Worm (Caenorhabditis elegans) whole organism, midembryonic: ENCODE data around the gene C33D3.3.

Experiments used
- T22C8.4 ChIP-seq: fragments of 200-800 bp; sonication (Bioruptor generic); IDR thresholded peaks from 2 replicates; pipeline ENCODE4 v1.3.6; 2022; ENCODE audit warnings: missing genetic modification characterization, missing compliant biosample characterization
- cog-1 ChIP-seq: sonication (generic microtip); optimal IDR thresholded peaks from 2 replicates; lab custom pipeline; 2016; ENCODE audit warnings: missing genetic modification characterization, missing compliant biosample characterization
- flt-1 ChIP-seq: fragments of 200-800 bp; sonication (Bioruptor generic); IDR thresholded peaks from 2 replicates; pipeline ENCODE4 v1.3.6; 2022; ENCODE audit warnings: missing genetic modification characterization, missing compliant biosample characterization
- klf-2 ChIP-seq: fragments of 200-800 bp; sonication (Bioruptor generic); conservative IDR thresholded peaks from 2 replicates; pipeline ENCODE4 v1.3.6; 2022; ENCODE audit warnings: missing genetic modification reagents, missing genetic modification characterization, missing compliant biosample characterization
- med-1 ChIP-seq: sonication (generic microtip); optimal IDR thresholded peaks from 2 replicates; lab custom pipeline; 2017; ENCODE audit warnings: missing genetic modification characterization, mild to moderate bottlenecking, missing compliant biosample characterization, antibody characterized with exemption, missing genetic modification reagents; ENCODE audit not compliant: insufficient read depth
- ref-1 ChIP-seq: fragments of 200-800 bp; sonication (Bioruptor generic); conservative IDR thresholded peaks from 2 replicates; pipeline ENCODE4 v1.3.6; 2022; ENCODE audit warnings: missing genetic modification reagents, missing genetic modification characterization, missing compliant biosample characterization
- tab-1 ChIP-seq: fragments of 200-800 bp; sonication (Bioruptor generic); IDR thresholded peaks from 2 replicates; pipeline ENCODE4 v1.3.6; 2022; ENCODE audit warnings: missing genetic modification characterization, missing compliant biosample characterization
- ztf-23 ChIP-seq: fragments of 200-800 bp; sonication (Bioruptor generic); IDR thresholded peaks from 2 replicates; pipeline ENCODE4 v1.3.6; 2022; ENCODE audit warnings: missing genetic modification reagents, missing genetic modification characterization, missing compliant biosample characterization
- ztf-29 ChIP-seq: fragments of 200-800 bp; sonication (Bioruptor generic); IDR thresholded peaks from 2 replicates; pipeline ENCODE4 v1.3.6; 2022; ENCODE audit warnings: missing genetic modification reagents, missing genetic modification characterization, missing compliant biosample characterization

The C33D3.3 gene

ce11 chrX:10463542-10463941 lies 21.6 kb upstream of the C33D3.3 start, which contains the start of gene C39B10.1:
C39B10.1 (minus strand) TSS chrX:10463642.
- no peak for TF ChIP-seq tab-1 (GFP tag; lab: Robert Waterston, UW)
- no peak for TF ChIP-seq flt-1 (GFP tag; lab: Robert Waterston, UW)
- TF ChIP-seq ztf-29 (GFP tag; lab: Robert Waterston, UW) = no peak
- no peak for TF ChIP-seq klf-2 (GFP tag; lab: Robert Waterston, UW)

ce11 chrX:10474998-10475577 lies 10.1 kb upstream of the C33D3.3 start, which contains the start of gene elt-4:
elt-4 (plus strand) TSS chrX:10475527.
- no peak for TF ChIP-seq T22C8.4 (GFP tag; lab: Robert Waterston, UW)
- TF ChIP-seq ztf-23 (GFP tag; lab: Robert Waterston, UW) = no peak
- TF ChIP-seq tab-1 (GFP tag; lab: Robert Waterston, UW) = no peak
- no peak for TF ChIP-seq flt-1 (GFP tag; lab: Robert Waterston, UW)
- no peak for TF ChIP-seq ztf-29 (GFP tag; lab: Robert Waterston, UW)
- TF ChIP-seq med-1 (GFP tag; lab: Kevin White, UChicago) = no peak
- no peak for TF ChIP-seq klf-2 (GFP tag; lab: Robert Waterston, UW)
- no peak for TF ChIP-seq cog-1 (tag; lab: Kevin White, UChicago)
- no peak for TF ChIP-seq ref-1 (GFP tag; lab: Robert Waterston, UW)

- TF ChIP-seq klf-2 (GFP tag; lab: Robert Waterston, UW) = no peak
Observed at ce11 chrX:10476573-10476972, 8.6 kb upstream of the C33D3.3 start, which contains the start of gene C39B10.7. C39B10.7 (plus strand) TSS chrX:10476873.

- TF ChIP-seq T22C8.4 (GFP tag; lab: Robert Waterston, UW) = no peak
- TF ChIP-seq cog-1 (tag; lab: Kevin White, UChicago) = no peak
- TF ChIP-seq ztf-23 (GFP tag; lab: Robert Waterston, UW) = no peak
- TF ChIP-seq ref-1 (GFP tag; lab: Robert Waterston, UW) = no peak
- no peak for TF ChIP-seq ztf-29 (GFP tag; lab: Robert Waterston, UW)
- no peak for TF ChIP-seq klf-2 (GFP tag; lab: Robert Waterston, UW)
- TF ChIP-seq tab-1 (GFP tag; lab: Robert Waterston, UW) = no peak
- TF ChIP-seq med-1 (GFP tag; lab: Kevin White, UChicago) = no peak
- TF ChIP-seq flt-1 (GFP tag; lab: Robert Waterston, UW) = no peak
Observed at ce11 chrX:10477172-10477985, 7.8 kb upstream of the C33D3.3 start.

- TF ChIP-seq tab-1 (GFP tag; lab: Robert Waterston, UW) = no peak
- no peak for TF ChIP-seq ref-1 (GFP tag; lab: Robert Waterston, UW)
- TF ChIP-seq klf-2 (GFP tag; lab: Robert Waterston, UW) = no peak
- no peak for TF ChIP-seq cog-1 (tag; lab: Kevin White, UChicago)
- no peak for TF ChIP-seq flt-1 (GFP tag; lab: Robert Waterston, UW)
- TF ChIP-seq med-1 (GFP tag; lab: Kevin White, UChicago) = no peak
- no peak for TF ChIP-seq ztf-29 (GFP tag; lab: Robert Waterston, UW)
- no peak for TF ChIP-seq ztf-23 (GFP tag; lab: Robert Waterston, UW)
- no peak for TF ChIP-seq T22C8.4 (GFP tag; lab: Robert Waterston, UW)
Observed at ce11 chrX:10479108-10479738, 5.9 kb upstream of the C33D3.3 start.

- TF ChIP-seq tab-1 (GFP tag; lab: Robert Waterston, UW) (no peak), klf-2 (GFP tag; lab: Robert Waterston, UW) (no peak), flt-1 (GFP tag; lab: Robert Waterston, UW) (no peak), cog-1 (tag; lab: Kevin White, UChicago) (no peak), ztf-23 (GFP tag; lab: Robert Waterston, UW) (no peak), ztf-29 (GFP tag; lab: Robert Waterston, UW) (no peak), med-1 (GFP tag; lab: Kevin White, UChicago) (no peak), ref-1 (GFP tag; lab: Robert Waterston, UW) (no peak), T22C8.4 (GFP tag; lab: Robert Waterston, UW) (no peak)
Observed at ce11 chrX:10480563-10481290, 4.4 kb upstream of the C33D3.3 start, which contains the start of gene elt-2. elt-2 (plus strand) TSS chrX:10481240.

- TF ChIP-seq flt-1 (GFP tag; lab: Robert Waterston, UW) = no peak
- no peak for TF ChIP-seq T22C8.4 (GFP tag; lab: Robert Waterston, UW)
- no peak for TF ChIP-seq med-1 (GFP tag; lab: Kevin White, UChicago)
- TF ChIP-seq tab-1 (GFP tag; lab: Robert Waterston, UW) = no peak
- no peak for TF ChIP-seq cog-1 (tag; lab: Kevin White, UChicago)
- no peak for TF ChIP-seq ref-1 (GFP tag; lab: Robert Waterston, UW)
- TF ChIP-seq ztf-23 (GFP tag; lab: Robert Waterston, UW) = no peak
- TF ChIP-seq klf-2 (GFP tag; lab: Robert Waterston, UW) = no peak
- TF ChIP-seq ztf-29 (GFP tag; lab: Robert Waterston, UW) = no peak
Observed at ce11 chrX:10482272-10482671, 2.9 kb upstream of the C33D3.3 start.

- TF ChIP-seq flt-1 (GFP tag; lab: Robert Waterston, UW) (no peak), ztf-23 (GFP tag; lab: Robert Waterston, UW) (no peak), klf-2 (GFP tag; lab: Robert Waterston, UW) (no peak), med-1 (GFP tag; lab: Kevin White, UChicago) (no peak), cog-1 (tag; lab: Kevin White, UChicago) (no peak), tab-1 (GFP tag; lab: Robert Waterston, UW) (no peak), ref-1 (GFP tag; lab: Robert Waterston, UW) (no peak), ztf-29 (GFP tag; lab: Robert Waterston, UW) (no peak), T22C8.4 (GFP tag; lab: Robert Waterston, UW) (no peak)
Observed at ce11 chrX:10488763-10489162, 3.6 kb downstream of the C33D3.3 start, which contains the start of gene C33D3.4. C33D3.4 (plus strand) TSS chrX:10489063.
